Fruit fly (Drosophila melanogaster) whole organism, embryonic: Measurements from ENCODE around the gene mRpL10.

Experiments used
- Atf6 ChIP-seq: fragments of 200-800 bp; sonication (Bioruptor generic); IDR thresholded peaks from 2 replicates; pipeline ENCODE4 v1.3.6; 2022; ENCODE audit warnings: missing biosample characterization, missing genetic modification characterization
- C15 ChIP-seq: fragments of 200-800 bp; sonication (Bioruptor generic); IDR thresholded peaks from 3 replicates; pipeline ENCODE4 v1.3.6; 2022; ENCODE audit warnings: missing biosample characterization, missing genetic modification characterization
- CG10654 ChIP-seq: fragments of 200-800 bp; sonication (Bioruptor generic); optimal IDR thresholded peaks from 2 replicates; lab custom pipeline; 2016; ENCODE audit warnings: missing biosample characterization, missing genetic modification characterization
- CG12155 ChIP-seq: fragments of 200-800 bp; sonication (Bioruptor generic); optimal IDR thresholded peaks from 3 replicates; lab custom pipeline; 2016; ENCODE audit warnings: missing biosample characterization, missing genetic modification characterization
- CG12769 ChIP-seq: fragments of 200-800 bp; sonication (Bioruptor generic); optimal IDR thresholded peaks from 2 replicates; lab custom pipeline; 2019; ENCODE audit warnings: missing biosample characterization, mild to moderate bottlenecking, missing genetic modification characterization, moderate library complexity
- CG13296 ChIP-seq: fragments of 200-800 bp; sonication (Bioruptor generic); optimal IDR thresholded peaks from 3 replicates; lab custom pipeline; 2018; ENCODE audit warnings: missing biosample characterization, mild to moderate bottlenecking, missing genetic modification characterization
- CG17385 ChIP-seq: fragments of 200-800 bp; sonication (Bioruptor generic); optimal IDR thresholded peaks from 3 replicates; lab custom pipeline; 2018; ENCODE audit warnings: missing biosample characterization, mild to moderate bottlenecking, missing genetic modification characterization
- CG1832 ChIP-seq: fragments of 200-800 bp; sonication (Bioruptor generic); optimal IDR thresholded peaks from 2 replicates; lab custom pipeline; 2017; ENCODE audit warnings: missing biosample characterization, mild to moderate bottlenecking, missing genetic modification characterization, inconsistent platforms
- CG18476 ChIP-seq: fragments of 200-800 bp; sonication (Bioruptor generic); optimal IDR thresholded peaks from 2 replicates; lab custom pipeline; 2016; ENCODE audit warnings: missing biosample characterization, mild to moderate bottlenecking, missing genetic modification characterization
- CG2116 ChIP-seq: fragments of 200-800 bp; sonication (Bioruptor generic); optimal IDR thresholded peaks from 3 replicates; lab custom pipeline; 2018; ENCODE audit warnings: missing biosample characterization, mild to moderate bottlenecking, missing genetic modification characterization
- CG2199 ChIP-seq: fragments of 200-800 bp; sonication (Bioruptor generic); IDR thresholded peaks from 3 replicates; pipeline ENCODE4 v1.3.6; 2022; ENCODE audit warnings: missing biosample characterization, missing genetic modification characterization
- CG31441 ChIP-seq: fragments of 200-800 bp; sonication (Bioruptor generic); IDR thresholded peaks from 2 replicates; pipeline ENCODE4 v1.3.6; 2022; ENCODE audit warnings: missing biosample characterization, missing genetic modification characterization
- CG43689 ChIP-seq: fragments of 200-800 bp; sonication (Bioruptor generic); IDR thresholded peaks from 2 replicates; pipeline ENCODE4 v1.3.6; 2022; ENCODE audit warnings: missing biosample characterization, missing genetic modification characterization
- CG7963 ChIP-seq: fragments of 200-800 bp; sonication (Bioruptor generic); IDR thresholded peaks from 3 replicates; pipeline ENCODE4 v1.3.6; 2022; ENCODE audit warnings: missing biosample characterization, missing genetic modification characterization; ENCODE audit not compliant: partially characterized antibody
- CG8388 ChIP-seq: fragments of 200-800 bp; sonication (Bioruptor generic); optimal IDR thresholded peaks from 2 replicates; lab custom pipeline; 2019; ENCODE audit warnings: missing biosample characterization, mild to moderate bottlenecking, missing genetic modification characterization, moderate library complexity
- CTCF ChIP-seq: fragments of 200-800 bp; sonication (Bioruptor generic); optimal IDR thresholded peaks from 2 replicates; lab custom pipeline; 2017; ENCODE audit warnings: missing biosample characterization, mild to moderate bottlenecking, missing genetic modification characterization, moderate library complexity
- Deaf1 ChIP-seq: fragments of 200-800 bp; optimal IDR thresholded peaks from 3 replicates; lab custom pipeline; 2019; ENCODE audit warnings: missing biosample characterization, mild to moderate bottlenecking, missing genetic modification characterization, moderate library complexity
- Dp ChIP-seq: fragments of 200-800 bp; sonication (Bioruptor generic); optimal IDR thresholded peaks from 2 replicates; lab custom pipeline; 2018; ENCODE audit warnings: missing biosample characterization, mild to moderate bottlenecking, missing genetic modification characterization, moderate library complexity
- E2f1 ChIP-seq: fragments of 200-800 bp; sonication (Bioruptor generic); IDR thresholded peaks from 2 replicates; pipeline ENCODE4 v1.3.6; 2022; ENCODE audit warnings: missing biosample characterization, missing genetic modification characterization
- Hey ChIP-seq: fragments of 200-800 bp; sonication (Bioruptor generic); optimal IDR thresholded peaks from 3 replicates; lab custom pipeline; 2018; ENCODE audit warnings: missing biosample characterization, mild to moderate bottlenecking, missing genetic modification characterization
- Hmr ChIP-seq: fragments of 200-800 bp; sonication (Bioruptor generic); optimal IDR thresholded peaks from 3 replicates; lab custom pipeline; 2017; ENCODE audit warnings: mild to moderate bottlenecking, missing biosample characterization, missing genetic modification reagents, missing genetic modification characterization
- Hmx ChIP-seq: fragments of 200-800 bp; sonication (Bioruptor generic); optimal IDR thresholded peaks from 2 replicates; lab custom pipeline; 2016; ENCODE audit warnings: missing biosample characterization, missing genetic modification characterization
- Med ChIP-seq: fragments of 200-800 bp; sonication (Bioruptor generic); peaks from one replicate; lab custom pipeline; 2016; ENCODE audit warnings: missing biosample characterization, missing genetic modification characterization, mild to moderate bottlenecking, inconsistent platforms, moderate library complexity
- Myb ChIP-seq: fragments of 200-800 bp; sonication (Bioruptor generic); optimal IDR thresholded peaks from 2 replicates; lab custom pipeline; 2016; ENCODE audit warnings: missing biosample characterization, missing genetic modification characterization
- Nf-YB ChIP-seq: fragments of 200-800 bp; sonication (Bioruptor generic); optimal IDR thresholded peaks from 3 replicates; lab custom pipeline; 2019; ENCODE audit warnings: missing biosample characterization, mild to moderate bottlenecking, missing genetic modification characterization, moderate library complexity
- Ptx1 ChIP-seq: fragments of 200-800 bp; sonication (Bioruptor generic); IDR thresholded peaks from 2 replicates; pipeline ENCODE4 v1.3.6; 2022; ENCODE audit warnings: missing biosample characterization, missing genetic modification characterization
- bbx ChIP-seq: fragments of 200-800 bp; sonication (Bioruptor generic); IDR thresholded peaks from 2 replicates; pipeline ENCODE4 v1.3.6; 2022; ENCODE audit warnings: missing biosample characterization, missing genetic modification characterization; ENCODE audit not compliant: partially characterized antibody
- bigmax ChIP-seq: fragments of 200-800 bp; sonication (Bioruptor generic); optimal IDR thresholded peaks from 2 replicates; lab custom pipeline; 2018; ENCODE audit warnings: missing biosample characterization, mild to moderate bottlenecking, missing genetic modification characterization
- cad ChIP-seq: fragments of >200 bp; optimal IDR thresholded peaks from 2 replicates; lab custom pipeline; 2017; ENCODE audit warnings: missing biosample characterization, missing genetic modification characterization
- caup ChIP-seq: fragments of 200-800 bp; sonication (Bioruptor generic); optimal IDR thresholded peaks from 3 replicates; lab custom pipeline; 2017; ENCODE audit warnings: missing biosample characterization, mild to moderate bottlenecking, missing genetic modification characterization, moderate library complexity; ENCODE audit not compliant: severe bottlenecking
- crp ChIP-seq, 2 experiments: fragments of 200-800 bp; sonication (Bioruptor generic); optimal IDR thresholded peaks; 2 replicates in 1 of 2; 3 replicates in 1 of 2; lab custom pipeline; 2017; ENCODE audit warnings: missing biosample characterization in 2 of 2, missing genetic modification characterization in 2 of 2, mild to moderate bottlenecking in 1 of 2, moderate library complexity in 1 of 2
- cwo ChIP-seq: fragments of 200-800 bp; sonication (Bioruptor generic); optimal IDR thresholded peaks from 3 replicates; lab custom pipeline; 2017; ENCODE audit warnings: missing biosample characterization, missing genetic modification characterization, mild to moderate bottlenecking, moderate library complexity, missing genetic modification reagents
- dati ChIP-seq: fragments of 200-800 bp; sonication (Bioruptor generic); IDR thresholded peaks from 2 replicates; pipeline ENCODE4 v1.3.6; 2022; ENCODE audit warnings: missing biosample characterization, missing genetic modification characterization
- dm ChIP-seq: fragments of 200-800 bp; sonication (Bioruptor generic); optimal IDR thresholded peaks from 3 replicates; lab custom pipeline; 2016; ENCODE audit warnings: missing biosample characterization, missing genetic modification characterization
- ind ChIP-seq: fragments of 200-800 bp; sonication (Bioruptor generic); optimal IDR thresholded peaks from 3 replicates; lab custom pipeline; 2016; ENCODE audit warnings: missing biosample characterization, missing genetic modification characterization
- mld ChIP-seq: fragments of 200-800 bp; sonication (Bioruptor generic); IDR thresholded peaks from 3 replicates; pipeline ENCODE4 v1.3.6; 2022; ENCODE audit warnings: missing biosample characterization, missing genetic modification characterization; ENCODE audit not compliant: partially characterized antibody
- oc ChIP-seq: fragments of 200-800 bp; sonication (Bioruptor generic); optimal IDR thresholded peaks from 2 replicates; lab custom pipeline; 2018; ENCODE audit warnings: missing biosample characterization, mild to moderate bottlenecking, missing genetic modification characterization, moderate library complexity
- onecut ChIP-seq: fragments of 200-800 bp; sonication (Bioruptor generic); IDR thresholded peaks from 2 replicates; pipeline ENCODE4 v1.3.6; 2022; ENCODE audit warnings: missing biosample characterization, missing genetic modification characterization
- row ChIP-seq: fragments of 200-800 bp; sonication (Bioruptor generic); IDR thresholded peaks from 3 replicates; pipeline ENCODE4 v1.3.6; 2022; ENCODE audit warnings: missing biosample characterization, missing genetic modification characterization
- sd ChIP-seq: fragments of 200-800 bp; sonication (Bioruptor generic); optimal IDR thresholded peaks from 3 replicates; lab custom pipeline; 2018; ENCODE audit warnings: missing biosample characterization, mild to moderate bottlenecking, missing genetic modification characterization, moderate library complexity
- slbo ChIP-seq: fragments of 200-800 bp; sonication (Bioruptor generic); IDR thresholded peaks from 2 replicates; pipeline ENCODE4 v1.3.6; 2022; ENCODE audit warnings: missing biosample characterization, missing genetic modification characterization
- stc ChIP-seq: fragments of 200-800 bp; sonication (Bioruptor generic); IDR thresholded peaks from 2 replicates; pipeline ENCODE4 v1.3.6; 2022; ENCODE audit warnings: missing biosample characterization, missing genetic modification characterization

The mRpL10 gene

dm6 chr2L:243819-244218 is 40.2 kb downstream of the mRpL10 start (continued):
- TF ChIP-seq CG18476 (GFP tag; lab: Kevin White, UChicago) (peak; percentile 10), Nf-YB (GFP tag; lab: Kevin White, UChicago) (peak; percentile 30), bigmax (GFP tag; lab: Kevin White, UChicago) (no peak), CG7963 (GFP tag; lab: Robert Waterston, UW) (no peak), CG43689 (no peak), Ptx1 (GFP tag; lab: Robert Waterston, UW) (peak; percentile 46), CG10654 (GFP tag; lab: Kevin White, UChicago) (peak; percentile 6), CG12769 (no peak), dati (GFP tag; lab: Robert Waterston, UW) (no peak), stc (GFP tag; lab: Robert Waterston, UW) (peak; percentile 29; the same call in 1 of the 2 replicates), CG13296 (GFP tag; lab: Kevin White, UChicago) (peak; percentile 3), Hmr (GFP tag; lab: Kevin White, UChicago) (peak; percentile 40), ind (peak; percentile 31), CG8388 (no peak), cwo (peak; percentile 42), slbo (GFP tag; lab: Robert Waterston, UW) (peak; percentile 69), Atf6 (GFP tag; lab: Robert Waterston, UW) (peak; percentile 34), row (GFP tag; lab: Robert Waterston, UW) (peak; percentile 61)

DNA sequence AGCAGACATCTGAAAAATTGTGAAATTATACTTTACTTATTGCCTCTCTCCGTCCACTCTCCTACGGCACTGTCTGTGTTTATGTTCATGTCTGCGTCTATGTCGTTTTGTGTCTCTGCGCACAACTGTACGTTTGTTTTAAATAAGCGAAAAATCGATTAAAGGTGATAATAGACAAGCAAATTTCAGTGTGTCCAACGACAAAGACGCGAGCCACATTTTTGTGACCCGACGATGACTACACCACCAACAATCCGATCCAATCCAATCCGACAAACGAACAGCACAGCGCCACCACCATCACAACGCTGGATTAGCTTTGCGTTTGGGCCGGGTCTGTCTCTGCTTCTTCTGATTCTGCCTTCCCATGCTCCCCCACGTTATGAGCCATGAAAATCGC is 41.0 kb downstream of the mRpL10 start:
- TF ChIP-seq C15 (GFP tag; lab: Robert Waterston, UW) (no peak), caup (GFP tag; lab: Kevin White, UChicago) (no peak), dm (GFP tag; lab: Kevin White, UChicago) (no peak), CG2199 (GFP tag; lab: Robert Waterston, UW) (0 out of 3 replicates have a peak, but pooled peaks have one; percentile 11), CG2116 (GFP tag; lab: Kevin White, UChicago) (no peak), oc (tag; lab: Kevin White, UChicago) (peak; percentile 9), bbx (GFP tag; lab: Robert Waterston, UW) (peak; percentile 12; the same call in 1 of the 2 replicates), Deaf1 (peak; percentile 67), Dp (GFP tag; lab: Kevin White, UChicago) (no peak), mld (GFP tag; lab: Robert Waterston, UW) (no peak), CG17385 (GFP tag; lab: Kevin White, UChicago) (peak; percentile 14), sd (peak; percentile 45), CG31441 (GFP tag; lab: Robert Waterston, UW) (no peak), Med (GFP tag; lab: Kevin White, UChicago) (peak; percentile 69), onecut (GFP tag; lab: Robert Waterston, UW) (peak; percentile 75), Hey (no peak), cad (GFP tag; lab: Kevin White, UChicago) (no peak), Myb (GFP tag; lab: Kevin White, UChicago) (no peak), E2f1 (no peak), slbo (GFP tag; lab: Robert Waterston, UW) (0 out of 2 replicates have a peak, but pooled peaks have one; percentile 3), CG1832 (GFP tag; lab: Kevin White, UChicago) (no peak), CG12155 (GFP tag; lab: Kevin White, UChicago) (peak; percentile 7), CTCF (no peak), crp (GFP tag; optimal IDR thresholded peaks at IDR 0.05; lab: Kevin White, UChicago) (no peak), Hmx (no peak)
